Fruit fly (Drosophila melanogaster) whole organism, wandering third instar larva: Measurements from ENCODE around the gene CG8003.

Experiments
- Abd-B ChIP-seq: fragments of >200 bp; optimal IDR thresholded peaks from 2 replicates; lab custom pipeline; 2017; ENCODE audit warnings: missing biosample characterization, missing genetic modification characterization
- CG32264 ChIP-seq: fragments of 200-800 bp; sonication (Bioruptor generic); optimal IDR thresholded peaks from 2 replicates; lab custom pipeline; 2016; ENCODE audit warnings: missing biosample characterization, missing genetic modification characterization
- CG9705 ChIP-seq: fragments of 200-800 bp; sonication (Bioruptor generic); optimal IDR thresholded peaks from 2 replicates; lab custom pipeline; 2018; ENCODE audit warnings: missing biosample characterization, mild to moderate bottlenecking, missing genetic modification characterization
- CrebA ChIP-seq: fragments of 200-800 bp; sonication (Bioruptor generic); optimal IDR thresholded peaks from 2 replicates; lab custom pipeline; 2016; ENCODE audit warnings: missing biosample characterization, mild to moderate bottlenecking, missing genetic modification characterization, borderline replicate concordance
- Dfd ChIP-seq: fragments of >200 bp; optimal IDR thresholded peaks from 2 replicates; lab custom pipeline; 2017; ENCODE audit warnings: missing biosample characterization, missing genetic modification characterization
- Dif ChIP-seq: fragments of 200-275, 200-300 bp; sonication (Bioruptor generic); optimal IDR thresholded peaks from 2 replicates; lab custom pipeline; 2018; ENCODE audit warnings: missing biosample characterization, missing genetic modification characterization; ENCODE audit not compliant: partially characterized antibody
- GATAd ChIP-seq: sonication (Bioruptor generic); optimal IDR thresholded peaks from 2 replicates; lab custom pipeline; 2016; ENCODE audit warnings: missing biosample characterization, missing genetic modification characterization
- HLH106 ChIP-seq: fragments of 200-800 bp; optimal IDR thresholded peaks from 3 replicates; lab custom pipeline; 2019; ENCODE audit warnings: missing biosample characterization, mild to moderate bottlenecking, missing genetic modification characterization, moderate library complexity
- Hnf4 ChIP-seq: fragments of 200-800 bp; sonication (Bioruptor generic); optimal IDR thresholded peaks from 2 replicates; lab custom pipeline; 2016; ENCODE audit warnings: missing biosample characterization, mild to moderate bottlenecking, missing genetic modification characterization
- Hr78 ChIP-seq: fragments of >200 bp; optimal IDR thresholded peaks from 2 replicates; lab custom pipeline; 2017; ENCODE audit warnings: missing biosample characterization, missing genetic modification characterization
- Hr83 ChIP-seq: fragments of 200-300 bp; sonication (Bioruptor generic); optimal IDR thresholded peaks from 2 replicates; lab custom pipeline; 2016; ENCODE audit warnings: missing biosample characterization, mild to moderate bottlenecking, missing genetic modification characterization, moderate library complexity; ENCODE audit not compliant: poor library complexity, severe bottlenecking
- Jra ChIP-seq: sonication (Bioruptor generic); optimal IDR thresholded peaks from 2 replicates; lab custom pipeline; 2016; ENCODE audit warnings: missing biosample characterization, missing genetic modification characterization
- Mio ChIP-seq: sonication (Bioruptor generic); optimal IDR thresholded peaks from 2 replicates; lab custom pipeline; 2016; ENCODE audit warnings: missing biosample characterization, missing genetic modification characterization
- Myc ChIP-seq: fragments of >200 bp; optimal IDR thresholded peaks from 2 replicates; lab custom pipeline; 2017
- N ChIP-seq: fragments of >200 bp; optimal IDR thresholded peaks from 2 replicates; lab custom pipeline; 2018; ENCODE audit warnings: missing biosample characterization, missing external identifiers, missing genetic modification characterization
- OdsH ChIP-seq: fragments of 200-800 bp; sonication (Bioruptor generic); optimal IDR thresholded peaks from 2 replicates; lab custom pipeline; 2016; ENCODE audit warnings: missing biosample characterization, mild to moderate bottlenecking, missing genetic modification characterization
- Rel ChIP-seq, 2 experiments: fragments of 200-800 bp; sonication (Bioruptor generic) in 1 of 2; optimal IDR thresholded peaks; 2 replicates in 1 of 2; 3 replicates in 1 of 2; lab custom pipeline; 2016 to 2019; ENCODE audit warnings: mild to moderate bottlenecking in 2 of 2, missing biosample characterization in 2 of 2, missing genetic modification characterization in 2 of 2, moderate library complexity in 1 of 2
- Sp1 ChIP-seq: fragments of 200-800 bp; sonication (Bioruptor generic); optimal IDR thresholded peaks from 3 replicates; lab custom pipeline; 2019; ENCODE audit warnings: missing biosample characterization, mild to moderate bottlenecking, missing genetic modification characterization, moderate library complexity
- Vsx2 ChIP-seq: fragments of 200-300, 225-300 bp; sonication (Bioruptor generic); optimal IDR thresholded peaks from 2 replicates; lab custom pipeline; 2018; ENCODE audit warnings: missing biosample characterization, missing genetic modification characterization; ENCODE audit not compliant: partially characterized antibody
- br ChIP-seq: fragments of 200-800 bp; sonication (Bioruptor generic); optimal IDR thresholded peaks from 2 replicates; lab custom pipeline; 2016; ENCODE audit warnings: missing biosample characterization, missing genetic modification characterization
- brk ChIP-seq: fragments of 200-800 bp; sonication (Bioruptor generic); optimal IDR thresholded peaks from 2 replicates; lab custom pipeline; 2016; ENCODE audit warnings: missing biosample characterization, mild to moderate bottlenecking, missing genetic modification characterization
- dl ChIP-seq, 2 experiments: fragments of 175-275, 200-275 bp in 1 of 2; fragments of 200-275 bp in 1 of 2; sonication (Bioruptor generic); optimal IDR thresholded peaks; lab custom pipeline; 2018; ENCODE audit warnings: mild to moderate bottlenecking in 2 of 2, missing biosample characterization in 2 of 2, missing genetic modification characterization in 2 of 2, moderate library complexity in 2 of 2; ENCODE audit not compliant: partially characterized antibody in 2 of 2, insufficient read depth in 1 of 2
- dmrt93B ChIP-seq: fragments of 200-800 bp; sonication (Bioruptor generic); optimal IDR thresholded peaks from 2 replicates; lab custom pipeline; 2018; ENCODE audit warnings: missing biosample characterization, mild to moderate bottlenecking, missing genetic modification characterization
- dsf ChIP-seq: sonication (Bioruptor generic); optimal IDR thresholded peaks from 2 replicates; lab custom pipeline; 2016; ENCODE audit warnings: missing biosample characterization, missing genetic modification characterization, borderline replicate concordance
- ey ChIP-seq: fragments of 200-800 bp; sonication (Bioruptor generic); optimal IDR thresholded peaks from 2 replicates; lab custom pipeline; 2016; ENCODE audit warnings: missing biosample characterization, missing genetic modification characterization
- foxo ChIP-seq, 2 experiments: fragments of 200-800 bp; sonication (Bioruptor generic); optimal IDR thresholded peaks; 2 replicates in 1 of 2; 3 replicates in 1 of 2; lab custom pipeline; 2016 to 2017; ENCODE audit warnings: missing biosample characterization in 2 of 2, missing genetic modification characterization in 2 of 2
- fru ChIP-seq: fragments of 200-800 bp; sonication (Bioruptor generic); optimal IDR thresholded peaks from 3 replicates; lab custom pipeline; 2016; ENCODE audit warnings: missing biosample characterization, mild to moderate bottlenecking, missing genetic modification characterization
- h ChIP-seq: fragments of 200-800 bp; sonication (Bioruptor generic); optimal IDR thresholded peaks from 3 replicates; lab custom pipeline; 2016; ENCODE audit warnings: missing biosample characterization, mild to moderate bottlenecking, missing genetic modification characterization
- jim ChIP-seq: fragments of 175-275, 200-325 bp; sonication (Bioruptor generic); optimal IDR thresholded peaks from 2 replicates; lab custom pipeline; 2016; ENCODE audit warnings: missing biosample characterization, mild to moderate bottlenecking, missing genetic modification characterization
- lola ChIP-seq: fragments of >200 bp; optimal IDR thresholded peaks from 2 replicates; lab custom pipeline; 2017; ENCODE audit warnings: missing biosample characterization, missing genetic modification characterization
- pan ChIP-seq: fragments of >200 bp; optimal IDR thresholded peaks from 2 replicates; lab custom pipeline; 2017
- psq ChIP-seq: fragments of 200-800 bp; sonication (Bioruptor generic); optimal IDR thresholded peaks from 3 replicates; lab custom pipeline; 2017; ENCODE audit warnings: missing biosample characterization, mild to moderate bottlenecking, missing genetic modification characterization, moderate library complexity
- rgr ChIP-seq: fragments of 200-800 bp; sonication (Bioruptor generic); optimal IDR thresholded peaks from 3 replicates; lab custom pipeline; 2016; ENCODE audit warnings: missing biosample characterization, mild to moderate bottlenecking, missing genetic modification characterization
- sage ChIP-seq: fragments of 200-800 bp; sonication (Bioruptor generic); optimal IDR thresholded peaks from 2 replicates; lab custom pipeline; 2016; ENCODE audit warnings: missing biosample characterization, mild to moderate bottlenecking, missing genetic modification characterization
- sv ChIP-seq: fragments of 200-800 bp; sonication (Bioruptor generic); optimal IDR thresholded peaks from 3 replicates; lab custom pipeline; 2016; ENCODE audit warnings: missing biosample characterization, missing genetic modification characterization
- tai ChIP-seq: sonication (Bioruptor generic); optimal IDR thresholded peaks from 2 replicates; lab custom pipeline; 2016; ENCODE audit warnings: missing biosample characterization, missing genetic modification characterization
- usp ChIP-seq: fragments of >200 bp; optimal IDR thresholded peaks from 2 replicates; lab custom pipeline; 2017; ENCODE audit warnings: missing biosample characterization, missing genetic modification characterization
- woc ChIP-seq: sonication (Bioruptor generic); optimal IDR thresholded peaks from 2 replicates; lab custom pipeline; 2016; ENCODE audit warnings: missing biosample characterization, mild to moderate bottlenecking, missing genetic modification characterization

The CG8003 gene

dm6 chr3L:10665433-10666150 is 4.3 kb downstream of the CG8003 start:
- TF ChIP-seq OdsH (GFP tag; lab: Kevin White, UChicago) = peak; percentile 98
- no peak for TF ChIP-seq lola (GFP tag; lab: Kevin White, UChicago)
- TF ChIP-seq ey (GFP tag; lab: Kevin White, UChicago) = peak; percentile 95
- TF ChIP-seq Abd-B (GFP tag; lab: Kevin White, UChicago) = no peak
- TF ChIP-seq Hr78 (GFP tag; lab: Kevin White, UChicago) = no peak
- TF ChIP-seq Dfd (GFP tag; lab: Kevin White, UChicago) = peak; percentile 98
- no peak for TF ChIP-seq jim
- peak; percentile 69 to 99 for TF ChIP-seq foxo (GFP tag; optimal IDR thresholded peaks at IDR 0.05; lab: Kevin White, UChicago)
- peak; percentile 68 for TF ChIP-seq GATAd
- TF ChIP-seq Vsx2 = no peak
- TF ChIP-seq N (GFP tag; lab: Kevin White, UChicago) = no peak
- TF ChIP-seq h (GFP tag; lab: Kevin White, UChicago) = peak; percentile 99
- TF ChIP-seq Sp1 = peak; percentile 99
- TF ChIP-seq CG32264 (GFP tag; lab: Kevin White, UChicago) = peak; percentile 77
- TF ChIP-seq rgr (GFP tag; lab: Kevin White, UChicago) = peak; percentile 98
- peak; percentile 90 for TF ChIP-seq Hnf4 (GFP tag; lab: Kevin White, UChicago)
- TF ChIP-seq tai (GFP tag; lab: Kevin White, UChicago) = peak; percentile 92
- TF ChIP-seq CrebA = no peak
- peak; percentile 97 for TF ChIP-seq psq (GFP tag; lab: Kevin White, UChicago)
- peak; percentile 99 for TF ChIP-seq fru (GFP tag; lab: Kevin White, UChicago)
- no peak for TF ChIP-seq usp
- TF ChIP-seq pan (lab: Kevin White, UChicago) = no peak
- TF ChIP-seq Jra = peak; percentile 93
- peak; percentile 97 for TF ChIP-seq dmrt93B (GFP tag; lab: Kevin White, UChicago)
- TF ChIP-seq dsf = peak; percentile 88
- peak; percentile 92 for TF ChIP-seq sv (GFP tag; lab: Kevin White, UChicago)
- TF ChIP-seq dl (GFP tag; optimal IDR thresholded peaks at IDR 0.05; lab: Kevin White, UChicago; ENCODE audit: insufficient read depth in 1 of 2, partially characterized antibody in 2 of 2) = peak; percentile 25 to 71
- peak; percentile 67 for TF ChIP-seq Hr83
- peak; percentile 74 for TF ChIP-seq Mio
- TF ChIP-seq brk (GFP tag; lab: Kevin White, UChicago) = peak; percentile 95
- TF ChIP-seq sage = peak; percentile 93
- TF ChIP-seq Myc (lab: Kevin White, UChicago) = no peak
- peak; percentile 82 for TF ChIP-seq Dif
- TF ChIP-seq woc = peak; percentile 98
- peak; percentile 89 for TF ChIP-seq Rel (GFP tag; optimal IDR thresholded peaks at IDR 0.05; lab: Kevin White, UChicago)
- TF ChIP-seq Rel (tag; optimal IDR thresholded peaks at IDR 0.05; lab: Kevin White, UChicago) = peak; percentile 89
- TF ChIP-seq CG9705 (GFP tag; lab: Kevin White, UChicago) = peak; percentile 96
- TF ChIP-seq HLH106 (tag; lab: Kevin White, UChicago) = peak; percentile 99
- TF ChIP-seq br (GFP tag; lab: Kevin White, UChicago) = peak; percentile 97

DNA sequence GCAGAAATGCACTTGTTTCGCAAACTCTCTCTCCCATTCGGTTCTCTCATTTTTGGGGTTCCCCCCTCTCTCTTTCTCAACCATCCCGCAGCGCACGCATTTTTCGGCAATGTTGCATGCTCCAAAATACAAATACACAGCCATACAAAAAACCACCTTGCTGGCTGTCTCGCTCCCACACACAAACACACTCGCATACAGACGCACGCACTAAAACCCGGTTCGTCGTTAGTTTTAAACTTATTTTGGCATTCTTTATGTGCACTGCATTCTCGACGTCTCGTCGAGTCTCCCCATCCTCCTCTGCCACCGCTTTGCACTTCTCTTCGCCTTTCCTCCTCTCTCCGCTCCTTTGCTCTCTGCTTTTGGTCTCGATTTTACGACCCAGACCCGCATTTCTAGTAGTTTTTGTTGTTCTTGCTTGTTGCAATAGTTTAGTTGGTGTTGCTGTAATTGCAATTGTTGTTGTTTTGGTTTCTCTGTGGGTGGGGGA is 5.3 kb downstream of the CG8003 start:
- TF ChIP-seq tai (GFP tag; lab: Kevin White, UChicago) (no peak), psq (GFP tag; lab: Kevin White, UChicago) (peak; percentile 95), Dif (peak; percentile 68), Myc (lab: Kevin White, UChicago) (no peak), Rel (GFP tag; optimal IDR thresholded peaks at IDR 0.05; lab: Kevin White, UChicago) (no peak), Rel (tag; optimal IDR thresholded peaks at IDR 0.05; lab: Kevin White, UChicago) (peak; percentile 93)
- TF ChIP-seq, all 38 proteins: peak for 3
